Worm (Caenorhabditis elegans): ENCODE results near the gene egl-6.

- TF ChIP-seq ama-1 (optimal IDR thresholded peaks at IDR 0.05) (no peak), flt-1 (GFP tag; IDR thresholded peaks at IDR 0.05) (no peak), scrt-1 (GFP tag; IDR thresholded peaks at IDR 0.05) (no peak), tbx-37 (GFP tag; conservative IDR thresholded peaks at IDR 0.05) (no peak)
These were observed 17.8 kb downstream of the egl-6 start, which contains the start of gene mig-23 for ce11 chrX:5948769-5949168.
